Fruit fly (Drosophila melanogaster): ENCODE results near the gene Blos4.

The Blos4 gene

dm6 chr3L:10853618-10854017, 25.3 kb upstream of the Blos4 start:
- peak; percentile 18 for TF ChIP-seq pdm3 (GFP tag; optimal IDR thresholded peaks at IDR 0.05)
- peak; percentile 9 for TF ChIP-seq topi (GFP tag; optimal IDR thresholded peaks at IDR 0.05)
- peak; percentile 42 for TF ChIP-seq acj6 (GFP tag; optimal IDR thresholded peaks at IDR 0.05)
- TF ChIP-seq Eip78C (GFP tag), result peak; percentile 86
- peak; percentile 27 for TF ChIP-seq CG3032 (tag; optimal IDR thresholded peaks at IDR 0.05)
- TF ChIP-seq svp (GFP tag), result peak; percentile 29
- TF ChIP-seq CG6276 (GFP tag; optimal IDR thresholded peaks at IDR 0.05), result no peak
- TF ChIP-seq Met (GFP tag; optimal IDR thresholded peaks at IDR 0.05), result peak; percentile 16
- peak; percentile 20 for TF ChIP-seq Ets96B (tag; optimal IDR thresholded peaks at IDR 0.05)
- TF ChIP-seq OdsH (GFP tag; optimal IDR thresholded peaks at IDR 0.05), result peak; percentile 19
- no peak for TF ChIP-seq CG31627 (GFP tag; optimal IDR thresholded peaks at IDR 0.05)
- peak; percentile 48 for TF ChIP-seq CG4318 (GFP tag; optimal IDR thresholded peaks at IDR 0.05)
- TF ChIP-seq Smox (GFP tag; optimal IDR thresholded peaks at IDR 0.05), result peak; percentile 10
- peak; percentile 57 for TF ChIP-seq Hr4 (GFP tag; optimal IDR thresholded peaks at IDR 0.05)
- TF ChIP-seq Sox102F (GFP tag; optimal IDR thresholded peaks at IDR 0.05), result no peak
- TF ChIP-seq CG10631 (GFP tag; optimal IDR thresholded peaks at IDR 0.05), result peak; percentile 42
- TF ChIP-seq Sox14 (GFP tag; optimal IDR thresholded peaks at IDR 0.05), result no peak
- TF ChIP-seq CG32006 (GFP tag; optimal IDR thresholded peaks at IDR 0.05), result peak; percentile 72
- no peak for TF ChIP-seq CG6792 (GFP tag; optimal IDR thresholded peaks at IDR 0.05)
- TF ChIP-seq salr (GFP tag; optimal IDR thresholded peaks at IDR 0.05), result no peak
- TF ChIP-seq CG11294 (GFP tag; IDR thresholded peaks at IDR 0.05), result no peak

- TF ChIP-seq CG15336 (GFP tag; IDR thresholded peaks at IDR 0.05) (0 out of 2 replicates have a peak, but pooled peaks have one; percentile 7), CG6163 (GFP tag; IDR thresholded peaks at IDR 0.05) (peak; percentile 63; the same call in 2 of the 3 replicates), Lpt (GFP tag; optimal IDR thresholded peaks at IDR 0.05) (peak; percentile 49), acj6 (GFP tag; optimal IDR thresholded peaks at IDR 0.05) (no peak), CG8119 (GFP tag; IDR thresholded peaks at IDR 0.05) (peak; percentile 36; the same call in 1 of the 3 replicates), Eip75B (GFP tag; optimal IDR thresholded peaks at IDR 0.05) (no peak), CG6808 (GFP tag; optimal IDR thresholded peaks at IDR 0.05) (peak; percentile 2), Gug (GFP tag; IDR thresholded peaks at IDR 0.05) (peak; percentile 51; the same call in 1 of the 2 replicates), CG10631 (GFP tag; optimal IDR thresholded peaks at IDR 0.05) (no peak), eg (GFP tag; IDR thresholded peaks at IDR 0.05) (peak; percentile 35; the same call in 2 of the 3 replicates), OdsH (GFP tag; optimal IDR thresholded peaks at IDR 0.05) (no peak), achi (GFP tag; optimal IDR thresholded peaks at IDR 0.05) (no peak)
These were observed 24.9 kb upstream of the Blos4 start for dm6 chr3L:10854026-10854425.

dm6 chr3L:10854801-10855418, 24.0 kb upstream of the Blos4 start:
- peak; percentile 22 for TF ChIP-seq CG9139 (GFP tag; optimal IDR thresholded peaks at IDR 0.05)
- TF ChIP-seq dsx (GFP tag; optimal IDR thresholded peaks at IDR 0.05; ENCODE audit: poor library complexity, severe bottlenecking), result peak; percentile 72
- TF ChIP-seq CG15336 (GFP tag; IDR thresholded peaks at IDR 0.05), result peak; percentile 74; the same call in 1 of the 2 replicates
- TF ChIP-seq CG8119 (GFP tag; IDR thresholded peaks at IDR 0.05), result peak; percentile 81
- peak; percentile 91 for TF ChIP-seq CG6808 (GFP tag; optimal IDR thresholded peaks at IDR 0.05)
- peak; percentile 92 for TF ChIP-seq spab (GFP tag; optimal IDR thresholded peaks at IDR 0.05)
- peak; percentile 91 for TF ChIP-seq Sox14 (GFP tag; optimal IDR thresholded peaks at IDR 0.05)
- TF ChIP-seq CG11902 (GFP tag; optimal IDR thresholded peaks at IDR 0.05), result peak; percentile 78
- TF ChIP-seq Ets96B (tag; optimal IDR thresholded peaks at IDR 0.05), result peak; percentile 86
- peak; percentile 91 for TF ChIP-seq CG31627 (GFP tag; optimal IDR thresholded peaks at IDR 0.05)
- peak; percentile 93 for TF ChIP-seq topi (GFP tag; optimal IDR thresholded peaks at IDR 0.05)
- TF ChIP-seq CG32006 (GFP tag; optimal IDR thresholded peaks at IDR 0.05), result peak; percentile 96
- peak; percentile 88 for TF ChIP-seq Hr4 (GFP tag; optimal IDR thresholded peaks at IDR 0.05)
- no peak for TF ChIP-seq fkh (GFP tag; optimal IDR thresholded peaks at IDR 0.05)
- peak; percentile 66 for TF ChIP-seq CG1621 (tag; optimal IDR thresholded peaks at IDR 0.05)
- TF ChIP-seq CG34406 (GFP tag; optimal IDR thresholded peaks at IDR 0.05), result peak; percentile 90
- TF ChIP-seq cyc (GFP tag; optimal IDR thresholded peaks at IDR 0.05), result peak; percentile 90
- peak; percentile 28 for TF ChIP-seq CG11294 (GFP tag; IDR thresholded peaks at IDR 0.05)
- TF ChIP-seq vri (GFP tag; optimal IDR thresholded peaks at IDR 0.05), result peak; percentile 70
- peak; percentile 95 for TF ChIP-seq svp (GFP tag)
- peak; percentile 84 for TF ChIP-seq CG3032 (tag; optimal IDR thresholded peaks at IDR 0.05)
- TF ChIP-seq fd85E (GFP tag; optimal IDR thresholded peaks at IDR 0.05), result peak; percentile 71
- TF ChIP-seq CG3919 (GFP tag; optimal IDR thresholded peaks at IDR 0.05), result peak; percentile 85
- TF ChIP-seq CG8319 (GFP tag; optimal IDR thresholded peaks at IDR 0.05), result peak; percentile 84
- peak; percentile 82 for TF ChIP-seq CG10669 (GFP tag; optimal IDR thresholded peaks at IDR 0.05)
- TF ChIP-seq CG6854 (GFP tag; optimal IDR thresholded peaks at IDR 0.05), result peak; percentile 26
- TF ChIP-seq eg (GFP tag; IDR thresholded peaks at IDR 0.05), result peak; percentile 73
- peak; percentile 74 for TF ChIP-seq Blimp-1 (GFP tag; optimal IDR thresholded peaks at IDR 0.05)
- peak; percentile 91 for TF ChIP-seq fd59A (GFP tag; optimal IDR thresholded peaks at IDR 0.05)
